Worm (Caenorhabditis elegans): ENCODE measurements around the gene F46F5.10.

- TF ChIP-seq scrt-1 (GFP tag; IDR thresholded peaks at IDR 0.05): no peak
- no peak for TF ChIP-seq flt-1 (GFP tag; IDR thresholded peaks at IDR 0.05)
- TF ChIP-seq hmg-4 (GFP tag; optimal IDR thresholded peaks at IDR 0.05): no peak
- no peak for TF ChIP-seq ama-1 (optimal IDR thresholded peaks at IDR 0.05)
- no peak for TF ChIP-seq ets-7 (tag; optimal IDR thresholded peaks at IDR 0.05)
- TF ChIP-seq F13C5.2 (tag; optimal IDR thresholded peaks at IDR 0.05): no peak
- TF ChIP-seq aly-1 (tag; optimal IDR thresholded peaks at IDR 0.05): no peak
- TF ChIP-seq sea-1 (GFP tag; conservative IDR thresholded peaks at IDR 0.05): no peak
- TF ChIP-seq tbx-37 (GFP tag; conservative IDR thresholded peaks at IDR 0.05): no peak
- no peak for TF ChIP-seq hmbx-1 (tag; optimal IDR thresholded peaks at IDR 0.05)
- no peak for TF ChIP-seq tra-4 (tag; optimal IDR thresholded peaks at IDR 0.05)
Measured at ce11 chrII:812917-813316, 10.7 kb upstream of the F46F5.10 start, which contains the start of gene F46F5.5.
